Fruit fly (Drosophila melanogaster): ENCODE results near the gene tal-3A.

The tal-3A gene

DNA sequence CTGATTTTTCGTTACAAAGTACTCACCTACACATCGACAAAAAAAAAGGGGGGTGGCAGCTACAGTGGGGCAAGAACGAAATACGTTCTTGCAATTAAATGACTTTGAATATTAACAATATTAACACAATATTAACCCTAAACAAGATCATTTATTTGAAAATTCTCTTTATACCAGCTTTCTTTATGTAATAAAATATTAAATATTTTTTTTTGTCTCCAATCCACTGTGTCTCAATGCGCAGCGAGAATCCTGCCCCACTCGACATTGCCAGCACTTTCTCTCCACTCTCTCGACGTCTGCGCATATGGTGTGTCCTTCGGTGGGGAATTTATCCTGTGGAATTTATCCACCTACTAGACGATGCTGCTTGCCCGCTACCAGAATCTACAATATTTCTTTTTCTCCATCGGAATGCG is 12.5 kb upstream of the tal-3A start (continued):
- TF ChIP-seq esn (GFP tag; optimal IDR thresholded peaks at IDR 0.05): peak; percentile 75
- TF ChIP-seq CG16779 (tag; optimal IDR thresholded peaks at IDR 0.05): peak; percentile 46
- peak; percentile 61 for TF ChIP-seq CG4318 (GFP tag; optimal IDR thresholded peaks at IDR 0.05)
- TF ChIP-seq fd85E (GFP tag; optimal IDR thresholded peaks at IDR 0.05): no peak
- TF ChIP-seq spab (GFP tag; optimal IDR thresholded peaks at IDR 0.05): peak; percentile 70
- TF ChIP-seq Eip75B (GFP tag; optimal IDR thresholded peaks at IDR 0.05): peak; percentile 69
- TF ChIP-seq Blimp-1 (GFP tag; optimal IDR thresholded peaks at IDR 0.05): peak; percentile 14
- TF ChIP-seq net (GFP tag; optimal IDR thresholded peaks at IDR 0.05): peak; percentile 70
- peak; percentile 36 for TF ChIP-seq dac (GFP tag; optimal IDR thresholded peaks at IDR 0.05)
- peak; percentile 53 for TF ChIP-seq CG6276 (GFP tag; optimal IDR thresholded peaks at IDR 0.05)
- peak; percentile 48 for TF ChIP-seq CG11902 (GFP tag; optimal IDR thresholded peaks at IDR 0.05)
- peak; percentile 65 for TF ChIP-seq CG10669 (GFP tag; optimal IDR thresholded peaks at IDR 0.05)
- TF ChIP-seq Met (GFP tag; optimal IDR thresholded peaks at IDR 0.05): peak; percentile 71
- peak; percentile 65 for TF ChIP-seq CG9139 (GFP tag; optimal IDR thresholded peaks at IDR 0.05)
- peak; percentile 10 for TF ChIP-seq Ets21C (GFP tag; optimal IDR thresholded peaks at IDR 0.05)
- TF ChIP-seq eg (GFP tag; IDR thresholded peaks at IDR 0.05): peak; percentile 91
- TF ChIP-seq svp (GFP tag): peak; percentile 88
- TF ChIP-seq CG8119 (GFP tag; IDR thresholded peaks at IDR 0.05): peak; percentile 88

DNA sequence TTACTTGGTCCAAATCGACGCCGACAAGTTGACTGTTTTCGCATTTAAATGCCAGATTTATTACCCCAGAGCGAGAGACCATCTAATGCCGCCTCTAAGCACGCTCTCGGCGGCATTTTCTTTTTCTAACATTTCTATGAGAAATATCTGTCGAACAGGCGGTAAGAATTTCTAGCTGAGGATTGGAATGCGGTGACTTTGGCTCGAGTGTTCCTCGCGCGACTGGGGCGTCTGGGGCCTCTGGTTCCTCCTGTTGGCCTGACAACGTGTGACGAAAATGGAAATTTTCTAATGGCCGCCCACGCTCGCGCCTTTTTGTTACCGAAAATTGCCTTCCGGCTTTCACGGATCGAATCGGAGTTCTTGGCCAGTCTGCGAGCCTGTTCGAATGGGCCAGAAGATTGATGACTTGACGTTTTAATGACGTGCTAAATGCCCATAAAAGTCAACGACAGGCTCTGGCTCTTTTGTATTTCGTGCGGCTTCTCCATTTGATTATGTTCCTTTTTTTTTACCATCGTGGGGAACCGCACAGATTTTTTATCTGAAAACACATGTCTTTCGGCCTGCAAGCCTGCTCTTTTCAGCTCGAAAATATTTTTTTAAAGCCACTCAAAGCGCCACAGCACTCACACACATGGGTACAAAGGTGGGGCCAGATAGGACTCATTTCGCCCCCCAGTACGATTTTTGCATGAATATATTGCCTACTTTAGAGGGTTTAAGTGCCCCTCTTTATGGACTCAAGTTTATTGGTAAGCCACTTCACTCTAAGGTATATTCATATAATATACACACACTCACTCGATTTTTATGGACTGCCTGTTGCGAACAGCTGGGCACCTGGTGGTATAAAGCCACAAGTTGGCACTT is 11.5 kb upstream of the tal-3A start:
- TF ChIP-seq Hr4 (GFP tag; optimal IDR thresholded peaks at IDR 0.05) (no peak), pdm3 (GFP tag; optimal IDR thresholded peaks at IDR 0.05) (no peak), net (GFP tag; optimal IDR thresholded peaks at IDR 0.05) (no peak), ss (GFP tag; optimal IDR thresholded peaks at IDR 0.05) (no peak), Smox (GFP tag; optimal IDR thresholded peaks at IDR 0.05) (no peak), Eip75B (GFP tag; optimal IDR thresholded peaks at IDR 0.05) (no peak), CG6854 (GFP tag; optimal IDR thresholded peaks at IDR 0.05) (no peak), lz (GFP tag; optimal IDR thresholded peaks at IDR 0.05) (no peak), CG6163 (GFP tag; IDR thresholded peaks at IDR 0.05) (no peak), eg (GFP tag; IDR thresholded peaks at IDR 0.05) (no peak), CG3032 (tag; optimal IDR thresholded peaks at IDR 0.05) (no peak), CG11762 (GFP tag; optimal IDR thresholded peaks at IDR 0.05; ENCODE audit: insufficient read depth) (no peak), CG6792 (GFP tag; optimal IDR thresholded peaks at IDR 0.05) (no peak)

DNA sequence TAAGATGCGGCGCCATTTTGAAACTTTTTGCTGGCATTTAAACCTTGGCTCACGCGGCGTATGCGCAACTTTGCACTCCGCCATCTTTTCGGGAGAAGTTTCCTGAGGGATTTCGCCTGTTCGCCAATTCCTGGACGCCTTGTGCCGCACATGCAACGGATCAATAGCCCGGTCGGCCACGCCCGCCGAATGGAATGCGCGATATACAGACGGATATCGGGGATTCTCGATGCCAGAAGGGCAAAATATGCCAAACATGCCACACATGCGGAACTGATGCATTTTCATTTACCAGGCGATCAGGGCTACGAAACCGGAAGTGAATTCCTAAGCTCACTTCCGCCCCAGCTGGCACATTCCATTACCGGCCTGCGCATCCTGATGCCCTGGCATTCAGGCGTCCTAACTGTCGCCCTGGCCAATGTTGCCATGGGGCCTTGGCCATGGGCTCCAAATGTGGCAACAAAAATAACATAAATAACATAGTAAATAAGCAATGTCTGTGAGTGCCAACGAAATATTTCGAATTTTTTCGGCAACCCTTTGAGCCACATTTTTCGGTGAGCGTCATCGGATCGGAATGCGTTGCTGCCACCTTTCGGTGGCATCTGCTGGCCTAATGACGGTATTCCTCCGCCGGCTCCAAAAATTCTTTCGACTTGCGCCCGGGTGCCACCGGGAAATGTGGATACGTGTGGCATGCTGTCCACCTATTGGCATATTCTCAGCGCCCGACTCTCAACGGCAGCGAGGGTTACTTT is 10.7 kb upstream of the tal-3A start:
- peak; percentile 47 for TF ChIP-seq svp (GFP tag)
- no peak for TF ChIP-seq Sox14 (GFP tag; optimal IDR thresholded peaks at IDR 0.05)
- TF ChIP-seq CG11294 (GFP tag; IDR thresholded peaks at IDR 0.05): no peak

DNA sequence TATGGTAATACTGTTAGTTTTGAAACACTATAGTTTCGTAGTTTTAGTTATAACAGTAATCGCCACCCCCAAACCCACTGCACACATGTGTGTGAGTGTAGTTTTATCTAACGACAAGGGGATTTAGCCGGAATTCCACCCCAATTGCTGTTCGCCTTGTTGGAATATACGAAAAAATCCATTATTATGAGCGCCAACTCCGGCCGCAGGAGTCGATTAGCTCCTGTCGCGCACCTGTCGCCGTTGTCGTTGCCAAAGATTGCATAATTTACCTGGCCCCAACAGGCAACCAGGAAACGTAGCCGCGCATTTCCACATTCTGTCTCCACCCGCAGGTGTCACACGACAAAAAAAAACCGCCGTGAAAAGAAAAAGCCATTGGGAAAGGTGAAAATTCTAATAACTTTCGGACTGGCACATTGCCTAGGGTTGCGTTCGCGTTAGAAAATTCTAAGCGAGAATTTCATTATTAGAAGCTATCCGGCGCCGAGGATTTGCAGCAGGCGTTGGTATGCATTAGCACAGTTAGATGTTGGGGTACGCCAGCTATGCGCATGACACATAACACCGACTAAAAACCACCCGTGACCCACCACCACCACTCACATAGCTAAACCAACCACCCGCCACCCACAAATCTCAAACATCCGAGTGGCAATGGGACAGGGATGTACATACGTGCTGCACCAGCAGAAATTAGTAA is 9.6 kb upstream of the tal-3A start:
- TF ChIP-seq CG6792 (GFP tag; optimal IDR thresholded peaks at IDR 0.05) (no peak), CG3919 (GFP tag; optimal IDR thresholded peaks at IDR 0.05) (no peak), CG7368 (GFP tag; optimal IDR thresholded peaks at IDR 0.05) (no peak), Sox15 (GFP tag; optimal IDR thresholded peaks at IDR 0.05) (no peak), fd85E (GFP tag; optimal IDR thresholded peaks at IDR 0.05) (no peak), CG16779 (tag; optimal IDR thresholded peaks at IDR 0.05) (no peak), CG1621 (tag; optimal IDR thresholded peaks at IDR 0.05) (no peak), OdsH (GFP tag; optimal IDR thresholded peaks at IDR 0.05) (no peak), spab (GFP tag; optimal IDR thresholded peaks at IDR 0.05) (no peak), CG8319 (GFP tag; optimal IDR thresholded peaks at IDR 0.05) (no peak), Hr39 (GFP tag; optimal IDR thresholded peaks at IDR 0.05) (no peak), Hr38 (GFP tag; optimal IDR thresholded peaks at IDR 0.05) (no peak), vri (GFP tag; optimal IDR thresholded peaks at IDR 0.05) (no peak), Met (GFP tag; optimal IDR thresholded peaks at IDR 0.05) (no peak), CG6808 (GFP tag; optimal IDR thresholded peaks at IDR 0.05) (no peak), lz (GFP tag; optimal IDR thresholded peaks at IDR 0.05) (no peak), dac (GFP tag; optimal IDR thresholded peaks at IDR 0.05) (no peak), ss (GFP tag; optimal IDR thresholded peaks at IDR 0.05) (no peak), pdm3 (GFP tag; optimal IDR thresholded peaks at IDR 0.05) (no peak)
